Worm (Caenorhabditis elegans) whole organism, midembryonic: ENCODE measurements around the gene col-169.
A peak's percentile ranks its signal among the peaks of the same experiment; 100 is the strongest.

Source experiments
- cog-1 ChIP-seq: sonication (generic microtip); optimal IDR thresholded peaks from 2 replicates; lab custom pipeline; 2016; ENCODE audit warnings: missing genetic modification characterization, missing compliant biosample characterization
- flt-1 ChIP-seq: fragments of 200-800 bp; sonication (Bioruptor generic); IDR thresholded peaks from 2 replicates; pipeline ENCODE4 v1.3.6; 2022; ENCODE audit warnings: missing genetic modification characterization, missing compliant biosample characterization
- klf-2 ChIP-seq: fragments of 200-800 bp; sonication (Bioruptor generic); conservative IDR thresholded peaks from 2 replicates; pipeline ENCODE4 v1.3.6; 2022; ENCODE audit warnings: missing genetic modification reagents, missing genetic modification characterization, missing compliant biosample characterization
- med-1 ChIP-seq: sonication (generic microtip); optimal IDR thresholded peaks from 2 replicates; lab custom pipeline; 2017; ENCODE audit warnings: missing genetic modification characterization, mild to moderate bottlenecking, missing compliant biosample characterization, antibody characterized with exemption, missing genetic modification reagents; ENCODE audit not compliant: insufficient read depth
- ref-1 ChIP-seq: fragments of 200-800 bp; sonication (Bioruptor generic); conservative IDR thresholded peaks from 2 replicates; pipeline ENCODE4 v1.3.6; 2022; ENCODE audit warnings: missing genetic modification reagents, missing genetic modification characterization, missing compliant biosample characterization
- tab-1 ChIP-seq: fragments of 200-800 bp; sonication (Bioruptor generic); IDR thresholded peaks from 2 replicates; pipeline ENCODE4 v1.3.6; 2022; ENCODE audit warnings: missing genetic modification characterization, missing compliant biosample characterization

DNA sequence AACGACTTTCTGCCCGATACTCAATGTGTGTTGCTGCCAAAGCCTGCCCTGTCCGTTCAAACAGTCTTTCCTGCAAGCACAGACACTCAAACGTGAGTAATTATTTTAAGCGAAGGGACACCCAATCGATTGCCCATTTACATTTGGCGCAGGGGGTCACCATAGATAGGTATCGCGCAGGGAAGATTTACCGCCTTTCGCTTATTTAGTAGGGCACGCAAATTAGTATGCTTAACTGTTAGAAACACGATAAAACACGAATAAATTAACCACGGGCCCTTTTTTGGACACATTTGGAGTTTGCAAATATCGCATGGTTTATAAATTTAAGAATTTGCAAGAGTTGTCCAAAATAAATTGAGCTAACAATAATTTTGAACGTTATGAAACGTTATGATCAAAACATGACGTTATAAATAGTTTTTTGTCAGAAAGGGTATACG is 32.5 kb upstream of the col-169 start:
- TF ChIP-seq med-1 (GFP tag; lab: Kevin White, UChicago) (peak; percentile 39), cog-1 (tag; lab: Kevin White, UChicago) (peak; percentile 99), klf-2 (GFP tag; lab: Robert Waterston, UW) (peak; percentile 83), flt-1 (GFP tag; lab: Robert Waterston, UW) (peak; percentile 91), ref-1 (GFP tag; lab: Robert Waterston, UW) (no peak; the same call in 1 of the 2 replicates), tab-1 (GFP tag; lab: Robert Waterston, UW) (peak; percentile 80; the same call in 1 of the 2 replicates)
